Fruit fly (Drosophila melanogaster): Measurements from ENCODE around the gene ldbr.

Gene ldbr

dm6 chr3L:8153206-8153996 lies 31.8 kb downstream of the ldbr start:
- peak; percentile 45 for TF ChIP-seq rgr (GFP tag; optimal IDR thresholded peaks at IDR 0.05)
- peak in 1 of 2 experiments; percentile 6 for TF ChIP-seq foxo (GFP tag; optimal IDR thresholded peaks at IDR 0.05)
- TF ChIP-seq GATAd (GFP tag; optimal IDR thresholded peaks at IDR 0.05): no peak
- peak; percentile 64 for TF ChIP-seq fru (GFP tag; optimal IDR thresholded peaks at IDR 0.05)
- no peak for TF ChIP-seq dsf (GFP tag; optimal IDR thresholded peaks at IDR 0.05; ENCODE audit: borderline replicate concordance)
- TF ChIP-seq Rel (GFP tag; optimal IDR thresholded peaks at IDR 0.05): no peak
- TF ChIP-seq Rel (tag; optimal IDR thresholded peaks at IDR 0.05): no peak
- TF ChIP-seq ey (GFP tag; optimal IDR thresholded peaks at IDR 0.05): peak; percentile 47
- TF ChIP-seq lola (GFP tag; optimal IDR thresholded peaks at IDR 0.05): no peak
- TF ChIP-seq sv (GFP tag; optimal IDR thresholded peaks at IDR 0.05): peak; percentile 39
- no peak for TF ChIP-seq CrebA (GFP tag; optimal IDR thresholded peaks at IDR 0.05; ENCODE audit: borderline replicate concordance)
- peak; percentile 16 for TF ChIP-seq woc (GFP tag; optimal IDR thresholded peaks at IDR 0.05)
- peak; percentile 16 for TF ChIP-seq dmrt93B (GFP tag; optimal IDR thresholded peaks at IDR 0.05)
- peak; percentile 8 for TF ChIP-seq br (GFP tag; optimal IDR thresholded peaks at IDR 0.05)
- TF ChIP-seq h (GFP tag; optimal IDR thresholded peaks at IDR 0.05): peak; percentile 2
- TF ChIP-seq HLH106 (tag; optimal IDR thresholded peaks at IDR 0.05): peak; percentile 10

- TF ChIP-seq Myc (optimal IDR thresholded peaks at IDR 0.05) (no peak), dsf (GFP tag; optimal IDR thresholded peaks at IDR 0.05; ENCODE audit: borderline replicate concordance) (no peak), Hr83 (GFP tag; optimal IDR thresholded peaks at IDR 0.05; ENCODE audit: poor library complexity, severe bottlenecking) (no peak), lola (GFP tag; optimal IDR thresholded peaks at IDR 0.05) (no peak), sv (GFP tag; optimal IDR thresholded peaks at IDR 0.05) (no peak), Dif (GFP tag; optimal IDR thresholded peaks at IDR 0.05; ENCODE audit: partially characterized antibody) (no peak), Dfd (GFP tag; optimal IDR thresholded peaks at IDR 0.05) (no peak), Rel (GFP tag; optimal IDR thresholded peaks at IDR 0.05) (no peak), Rel (tag; optimal IDR thresholded peaks at IDR 0.05) (no peak), sage (GFP tag; optimal IDR thresholded peaks at IDR 0.05) (no peak), Hnf4 (GFP tag; optimal IDR thresholded peaks at IDR 0.05) (no peak), ey (GFP tag; optimal IDR thresholded peaks at IDR 0.05) (no peak), N (GFP tag; optimal IDR thresholded peaks at IDR 0.05) (no peak), CG32264 (GFP tag; optimal IDR thresholded peaks at IDR 0.05) (no peak), h (GFP tag; optimal IDR thresholded peaks at IDR 0.05) (no peak), Vsx2 (GFP tag; optimal IDR thresholded peaks at IDR 0.05; ENCODE audit: partially characterized antibody) (no peak), foxo (GFP tag; optimal IDR thresholded peaks at IDR 0.05) (no peak), brk (GFP tag; optimal IDR thresholded peaks at IDR 0.05) (no peak), CrebA (GFP tag; optimal IDR thresholded peaks at IDR 0.05; ENCODE audit: borderline replicate concordance) (no peak)
Observed at dm6 chr3L:8154544-8154943, 32.9 kb downstream of the ldbr start.

- TF ChIP-seq Hr78 (GFP tag; optimal IDR thresholded peaks at IDR 0.05) (no peak), fru (GFP tag; optimal IDR thresholded peaks at IDR 0.05) (no peak)
Observed at dm6 chr3L:8155324-8155723, 33.7 kb downstream of the ldbr start.

dm6 chr3L:8156199-8156598 lies 34.6 kb downstream of the ldbr start:
- TF ChIP-seq HLH106 (tag; optimal IDR thresholded peaks at IDR 0.05) (peak; percentile 31), brk (GFP tag; optimal IDR thresholded peaks at IDR 0.05) (no peak), CrebA (GFP tag; optimal IDR thresholded peaks at IDR 0.05; ENCODE audit: borderline replicate concordance) (no peak), woc (GFP tag; optimal IDR thresholded peaks at IDR 0.05) (no peak), tai (GFP tag; optimal IDR thresholded peaks at IDR 0.05) (no peak), ey (GFP tag; optimal IDR thresholded peaks at IDR 0.05) (peak; percentile 48), OdsH (GFP tag; optimal IDR thresholded peaks at IDR 0.05) (peak; percentile 43), N (GFP tag; optimal IDR thresholded peaks at IDR 0.05) (no peak), Vsx2 (GFP tag; optimal IDR thresholded peaks at IDR 0.05; ENCODE audit: partially characterized antibody) (no peak), br (GFP tag; optimal IDR thresholded peaks at IDR 0.05) (peak; percentile 53), Hnf4 (GFP tag; optimal IDR thresholded peaks at IDR 0.05) (peak; percentile 6), foxo (GFP tag; optimal IDR thresholded peaks at IDR 0.05) (peak in 1 of 2 experiments; percentile 49), sage (GFP tag; optimal IDR thresholded peaks at IDR 0.05) (no peak), Sp1 (GFP tag; optimal IDR thresholded peaks at IDR 0.05) (peak; percentile 43), lola (GFP tag; optimal IDR thresholded peaks at IDR 0.05) (no peak), rgr (GFP tag; optimal IDR thresholded peaks at IDR 0.05) (peak; percentile 49), fru (GFP tag; optimal IDR thresholded peaks at IDR 0.05) (peak; percentile 22), h (GFP tag; optimal IDR thresholded peaks at IDR 0.05) (peak; percentile 48), dl (GFP tag; optimal IDR thresholded peaks at IDR 0.05; ENCODE audit: insufficient read depth in 1 of 2, partially characterized antibody in 2 of 2) (no peak), Jra (GFP tag; optimal IDR thresholded peaks at IDR 0.05) (no peak), dmrt93B (GFP tag; optimal IDR thresholded peaks at IDR 0.05) (no peak)

Data from whole organism, wandering third instar larva.